Fruit fly (Drosophila melanogaster): ENCODE results near the gene CG14313.

The CG14313 gene

dm6 chr3R:18223434-18223833, 31.7 kb upstream of the CG14313 start, which contains the start of the genes mTerf5 and Non3 (continued):
- peak; percentile 12 for TF ChIP-seq Bdp1 (GFP tag; optimal IDR thresholded peaks at IDR 0.05)
- no peak for TF ChIP-seq eyg (GFP tag; optimal IDR thresholded peaks at IDR 0.05)
- no peak for TF ChIP-seq CG9609 (GFP tag; optimal IDR thresholded peaks at IDR 0.05)
- TF ChIP-seq CG10654 (GFP tag; optimal IDR thresholded peaks at IDR 0.05): peak; percentile 56
- no peak for TF ChIP-seq Tbp (GFP tag; optimal IDR thresholded peaks at IDR 0.05)
- TF ChIP-seq CG18011 (GFP tag; optimal IDR thresholded peaks at IDR 0.05): peak; percentile 6
- TF ChIP-seq shn (GFP tag; optimal IDR thresholded peaks at IDR 0.05): peak; percentile 18
- TF ChIP-seq Ada2b (GFP tag; IDR thresholded peaks at IDR 0.05): peak; percentile 58
- TF ChIP-seq ERR (GFP tag; optimal IDR thresholded peaks at IDR 0.05): no peak
- TF ChIP-seq CG13894 (tag; optimal IDR thresholded peaks at IDR 0.05): peak; percentile 47
- peak; percentile 64 for TF ChIP-seq CG31441 (GFP tag; IDR thresholded peaks at IDR 0.05)
- TF ChIP-seq sd (tag; optimal IDR thresholded peaks at IDR 0.05): peak; percentile 42
- peak; percentile 83 for TF ChIP-seq hb (GFP tag; IDR thresholded peaks at IDR 0.05; ENCODE audit: partially characterized antibody)
- no peak for TF ChIP-seq CG12236 (GFP tag; optimal IDR thresholded peaks at IDR 0.05)
- peak; percentile 75 for TF ChIP-seq CG12659 (GFP tag; optimal IDR thresholded peaks at IDR 0.05)
- TF ChIP-seq eve (GFP tag; optimal IDR thresholded peaks at IDR 0.05): no peak
- TF ChIP-seq Spps (tag; optimal IDR thresholded peaks at IDR 0.05): peak; percentile 16
- TF ChIP-seq CG15601 (tag; optimal IDR thresholded peaks at IDR 0.05): peak; percentile 54
- TF ChIP-seq CG2129 (GFP tag; IDR thresholded peaks at IDR 0.05; ENCODE audit: partially characterized antibody): peak; percentile 91
- TF ChIP-seq gcm (GFP tag; optimal IDR thresholded peaks at IDR 0.05): peak; percentile 73
- TF ChIP-seq dysf (GFP tag; IDR thresholded peaks at IDR 0.05): 0 out of 3 replicates have a peak, but pooled peaks have one; percentile 36
- TF ChIP-seq CG30431 (GFP tag; optimal IDR thresholded peaks at IDR 0.05): peak; percentile 12
- peak; percentile 93 for TF ChIP-seq sna (GFP tag; IDR thresholded peaks at IDR 0.05; ENCODE audit: partially characterized antibody)
- TF ChIP-seq caup (GFP tag; optimal IDR thresholded peaks at IDR 0.05; ENCODE audit: severe bottlenecking): peak; percentile 58
- peak; percentile 90 for TF ChIP-seq unc-4 (GFP tag; IDR thresholded peaks at IDR 0.05; ENCODE audit: partially characterized antibody)
- TF ChIP-seq CG3065 (GFP tag; optimal IDR thresholded peaks at IDR 0.05): peak; percentile 21
- peak in 1 of 2 experiments; percentile 24 for TF ChIP-seq crp (GFP tag; optimal IDR thresholded peaks at IDR 0.05)
- peak; percentile 85 for TF ChIP-seq inv (GFP tag; IDR thresholded peaks at IDR 0.05; ENCODE audit: partially characterized antibody)
- no peak for TF ChIP-seq CG10431 (GFP tag; optimal IDR thresholded peaks at IDR 0.05)
- peak; percentile 70 for TF ChIP-seq B-H2 (GFP tag; optimal IDR thresholded peaks at IDR 0.05)
- peak; percentile 44 for TF ChIP-seq CG10209 (GFP tag; optimal IDR thresholded peaks at IDR 0.05)
- peak; percentile 78 for TF ChIP-seq CG6791 (GFP tag; IDR thresholded peaks at IDR 0.05; ENCODE audit: partially characterized antibody)
- TF ChIP-seq CG2875 (GFP tag; optimal IDR thresholded peaks at IDR 0.05): peak; percentile 2
- peak; percentile 83 for TF ChIP-seq Ets65A (GFP tag)
- peak; percentile 32 for TF ChIP-seq pho (GFP tag; optimal IDR thresholded peaks at IDR 0.05)
- no peak for TF ChIP-seq CG1603 (tag; optimal IDR thresholded peaks at IDR 0.05)
- peak; percentile 86 for TF ChIP-seq CG9437 (GFP tag; optimal IDR thresholded peaks at IDR 0.05)
- TF ChIP-seq nau (GFP tag; optimal IDR thresholded peaks at IDR 0.05): no peak
- TF ChIP-seq CG12071 (GFP tag; optimal IDR thresholded peaks at IDR 0.05): no peak
- TF ChIP-seq CG8765 (GFP tag; IDR thresholded peaks at IDR 0.05): peak; percentile 31; the same call in 1 of the 2 replicates
- TF ChIP-seq Hmr (GFP tag; optimal IDR thresholded peaks at IDR 0.05): peak; percentile 60
- TF ChIP-seq CG16815 (GFP tag; optimal IDR thresholded peaks at IDR 0.05): peak; percentile 17
- TF ChIP-seq CHES-1-like (GFP tag; optimal IDR thresholded peaks at IDR 0.05): no peak
- no peak for TF ChIP-seq bigmax (GFP tag; optimal IDR thresholded peaks at IDR 0.05)
- peak; percentile 63 for TF ChIP-seq CG15269 (tag; optimal IDR thresholded peaks at IDR 0.05)
- TF ChIP-seq CG3838 (GFP tag; optimal IDR thresholded peaks at IDR 0.05): no peak
- TF ChIP-seq scrt (GFP tag; optimal IDR thresholded peaks at IDR 0.05): peak; percentile 96
- no peak for TF ChIP-seq org-1 (GFP tag; optimal IDR thresholded peaks at IDR 0.05)
- TF ChIP-seq lola (GFP tag; optimal IDR thresholded peaks at IDR 0.05): peak in 1 of 3 experiments; percentile 61
